Fruit fly (Drosophila melanogaster): ENCODE results near the gene CG34427.

DNA sequence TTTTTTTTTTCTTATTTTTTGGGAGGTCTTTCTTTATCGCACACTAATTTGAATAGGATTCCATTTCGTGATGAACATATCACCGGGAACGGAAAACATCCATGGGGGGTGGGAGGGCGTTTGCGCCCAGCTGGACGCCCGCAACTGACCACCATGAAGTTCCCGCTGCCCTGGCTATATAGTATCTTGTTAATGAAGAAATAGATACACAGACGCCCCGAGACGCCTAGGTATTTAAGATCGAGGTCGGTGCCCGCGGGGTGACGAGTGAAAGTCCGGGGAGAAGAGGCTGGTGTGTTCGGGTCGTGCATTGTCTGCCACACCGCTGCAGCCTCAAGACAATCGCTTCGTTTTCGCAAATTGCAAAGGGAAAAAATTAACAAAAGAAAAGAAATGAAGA, 21.5 kb downstream of the CG34427 start:
- TF ChIP-seq kay (GFP tag; ENCODE audit: borderline replicate concordance): no peak
- no peak for TF ChIP-seq bab1 (GFP tag; optimal IDR thresholded peaks at IDR 0.05)
- no peak for TF ChIP-seq pad (GFP tag; optimal IDR thresholded peaks at IDR 0.05)
- TF ChIP-seq ovo (GFP tag; optimal IDR thresholded peaks at IDR 0.05): no peak
- no peak for TF ChIP-seq Mnt (GFP tag; optimal IDR thresholded peaks at IDR 0.05)
- no peak for TF ChIP-seq Clk (GFP tag; optimal IDR thresholded peaks at IDR 0.05)
